Fruit fly (Drosophila melanogaster): ENCODE results near the gene DIP-iota.

The DIP-iota gene

dm6 chr2L:6649085-6649754, 27.7 kb upstream of the DIP-iota start, which contains the start of the genes CG31635 and Tango1 (continued):
- no peak for TF ChIP-seq sens (GFP tag)
- TF ChIP-seq CG10654 (GFP tag; optimal IDR thresholded peaks at IDR 0.05): no peak
- peak; percentile 95 for TF ChIP-seq hkb (optimal IDR thresholded peaks at IDR 0.05)
- no peak for TF ChIP-seq hkb (GFP tag; IDR thresholded peaks at IDR 0.05)
- TF ChIP-seq Xrp1 (GFP tag; IDR thresholded peaks at IDR 0.05): 0 out of 2 replicates have a peak, but pooled peaks have one; percentile 24
- TF ChIP-seq CG17802 (tag; optimal IDR thresholded peaks at IDR 0.05): peak; percentile 82
- peak; percentile 10 for TF ChIP-seq CG13775 (GFP tag; optimal IDR thresholded peaks at IDR 0.05)
- no peak for TF ChIP-seq chn (GFP tag; optimal IDR thresholded peaks at IDR 0.05)
- no peak for TF ChIP-seq jigr1 (GFP tag; IDR thresholded peaks at IDR 0.05)
- no peak for TF ChIP-seq CG4730 (GFP tag; IDR thresholded peaks at IDR 0.05)
- no peak for TF ChIP-seq her (GFP tag; optimal IDR thresholded peaks at IDR 0.05)
- peak; percentile 46 for TF ChIP-seq nerfin-1 (tag; optimal IDR thresholded peaks at IDR 0.05)
- TF ChIP-seq CG18011 (GFP tag; optimal IDR thresholded peaks at IDR 0.05): no peak
- no peak for TF ChIP-seq CG14050 (GFP tag; IDR thresholded peaks at IDR 0.05)
- peak; percentile 36 for TF ChIP-seq HLH54F (GFP tag; optimal IDR thresholded peaks at IDR 0.05)
- no peak for TF ChIP-seq CkIIα-i1 (GFP tag; IDR thresholded peaks at IDR 0.05)
- TF ChIP-seq Mrtf (GFP tag; IDR thresholded peaks at IDR 0.05): no peak
- TF ChIP-seq Hsf (GFP tag; optimal IDR thresholded peaks at IDR 0.05): peak; percentile 17
- TF ChIP-seq CG14710 (tag; optimal IDR thresholded peaks at IDR 0.05): peak; percentile 81
- TF ChIP-seq CG12769 (tag; optimal IDR thresholded peaks at IDR 0.05): no peak
- TF ChIP-seq CG12391 (tag; optimal IDR thresholded peaks at IDR 0.05): peak; percentile 50
- TF ChIP-seq vnd (GFP tag; IDR thresholded peaks at IDR 0.05; ENCODE audit: partially characterized antibody): no peak
- no peak for TF ChIP-seq insv (GFP tag; optimal IDR thresholded peaks at IDR 0.05)
- no peak for TF ChIP-seq Usf (GFP tag; optimal IDR thresholded peaks at IDR 0.05)
- no peak for TF ChIP-seq CG3838 (GFP tag; optimal IDR thresholded peaks at IDR 0.05)
- peak; percentile 65 for TF ChIP-seq Elba2 (GFP tag; optimal IDR thresholded peaks at IDR 0.05)
- TF ChIP-seq tup (GFP tag; optimal IDR thresholded peaks at IDR 0.05): no peak
- no peak for TF ChIP-seq Lim3 (GFP tag; IDR thresholded peaks at IDR 0.05)
- TF ChIP-seq CG10979 (tag; optimal IDR thresholded peaks at IDR 0.05): no peak
- TF ChIP-seq Taf1 (GFP tag; IDR thresholded peaks at IDR 0.05): no peak
- TF ChIP-seq pfk (GFP tag; optimal IDR thresholded peaks at IDR 0.05): no peak
- TF ChIP-seq CG1832 (GFP tag; optimal IDR thresholded peaks at IDR 0.05): no peak
- TF ChIP-seq Hmr (GFP tag; optimal IDR thresholded peaks at IDR 0.05): no peak
- TF ChIP-seq CG4820 (GFP tag; optimal IDR thresholded peaks at IDR 0.05): no peak
- TF ChIP-seq lola (GFP tag; optimal IDR thresholded peaks at IDR 0.05): no peak
- no peak for TF ChIP-seq org-1 (GFP tag; optimal IDR thresholded peaks at IDR 0.05)
- no peak for TF ChIP-seq pb (GFP tag; optimal IDR thresholded peaks at IDR 0.05)
- no peak for TF ChIP-seq bigmax (GFP tag; optimal IDR thresholded peaks at IDR 0.05)
- peak; percentile 48 for TF ChIP-seq Sry-δ (GFP tag; optimal IDR thresholded peaks at IDR 0.05)
- no peak for TF ChIP-seq CG16863 (GFP tag; optimal IDR thresholded peaks at IDR 0.05)
- no peak for TF ChIP-seq ranshi (GFP tag; IDR thresholded peaks at IDR 0.05)
- no peak for TF ChIP-seq Bteb2 (GFP tag; optimal IDR thresholded peaks at IDR 0.05)
- TF ChIP-seq CG1647 (GFP tag; optimal IDR thresholded peaks at IDR 0.05): no peak
- no peak for TF ChIP-seq CG7839 (tag; optimal IDR thresholded peaks at IDR 0.05)
- peak; percentile 71 for TF ChIP-seq CG12659 (GFP tag; optimal IDR thresholded peaks at IDR 0.05)
- TF ChIP-seq stwl (tag; optimal IDR thresholded peaks at IDR 0.05): peak; percentile 66
- no peak for TF ChIP-seq Bdp1 (GFP tag; optimal IDR thresholded peaks at IDR 0.05)
- no peak for TF ChIP-seq CG13123 (GFP tag; optimal IDR thresholded peaks at IDR 0.05)
- no peak for TF ChIP-seq exex (tag; optimal IDR thresholded peaks at IDR 0.05)
- no peak for TF ChIP-seq wor (GFP tag; IDR thresholded peaks at IDR 0.05)
